Worm (Caenorhabditis elegans) whole organism, midembryonic: ENCODE data around the gene F30H5.5.

Experiments
- T22C8.4 ChIP-seq: fragments of 200-800 bp; sonication (Bioruptor generic); IDR thresholded peaks from 2 replicates; pipeline ENCODE4 v1.3.6; 2022; ENCODE audit warnings: missing genetic modification characterization, missing compliant biosample characterization
- cog-1 ChIP-seq: sonication (generic microtip); optimal IDR thresholded peaks from 2 replicates; lab custom pipeline; 2016; ENCODE audit warnings: missing genetic modification characterization, missing compliant biosample characterization
- flt-1 ChIP-seq: fragments of 200-800 bp; sonication (Bioruptor generic); IDR thresholded peaks from 2 replicates; pipeline ENCODE4 v1.3.6; 2022; ENCODE audit warnings: missing genetic modification characterization, missing compliant biosample characterization
- klf-2 ChIP-seq: fragments of 200-800 bp; sonication (Bioruptor generic); conservative IDR thresholded peaks from 2 replicates; pipeline ENCODE4 v1.3.6; 2022; ENCODE audit warnings: missing genetic modification reagents, missing genetic modification characterization, missing compliant biosample characterization
- med-1 ChIP-seq: sonication (generic microtip); optimal IDR thresholded peaks from 2 replicates; lab custom pipeline; 2017; ENCODE audit warnings: missing genetic modification characterization, mild to moderate bottlenecking, missing compliant biosample characterization, antibody characterized with exemption, missing genetic modification reagents; ENCODE audit not compliant: insufficient read depth
- ref-1 ChIP-seq: fragments of 200-800 bp; sonication (Bioruptor generic); conservative IDR thresholded peaks from 2 replicates; pipeline ENCODE4 v1.3.6; 2022; ENCODE audit warnings: missing genetic modification reagents, missing genetic modification characterization, missing compliant biosample characterization
- tab-1 ChIP-seq: fragments of 200-800 bp; sonication (Bioruptor generic); IDR thresholded peaks from 2 replicates; pipeline ENCODE4 v1.3.6; 2022; ENCODE audit warnings: missing genetic modification characterization, missing compliant biosample characterization
- ztf-23 ChIP-seq: fragments of 200-800 bp; sonication (Bioruptor generic); IDR thresholded peaks from 2 replicates; pipeline ENCODE4 v1.3.6; 2022; ENCODE audit warnings: missing genetic modification reagents, missing genetic modification characterization, missing compliant biosample characterization

- TF ChIP-seq flt-1, result no peak
- no peak for TF ChIP-seq T22C8.4
- TF ChIP-seq klf-2 (GFP tag; lab: Robert Waterston, UW), result no peak
- no peak for TF ChIP-seq ztf-23 (GFP tag; lab: Robert Waterston, UW)
- no peak for TF ChIP-seq cog-1
- TF ChIP-seq med-1, result no peak
- TF ChIP-seq ref-1, result no peak
- TF ChIP-seq tab-1 (GFP tag; lab: Robert Waterston, UW), result no peak
These were observed 48.6 kb upstream of the F30H5.5 start, which contains the start of gene affl-1 for ce11 chrIII:439926-440325.
